Fruit fly (Drosophila melanogaster): Measurements from ENCODE around the gene Ref2.

Ref2 gene

DNA sequence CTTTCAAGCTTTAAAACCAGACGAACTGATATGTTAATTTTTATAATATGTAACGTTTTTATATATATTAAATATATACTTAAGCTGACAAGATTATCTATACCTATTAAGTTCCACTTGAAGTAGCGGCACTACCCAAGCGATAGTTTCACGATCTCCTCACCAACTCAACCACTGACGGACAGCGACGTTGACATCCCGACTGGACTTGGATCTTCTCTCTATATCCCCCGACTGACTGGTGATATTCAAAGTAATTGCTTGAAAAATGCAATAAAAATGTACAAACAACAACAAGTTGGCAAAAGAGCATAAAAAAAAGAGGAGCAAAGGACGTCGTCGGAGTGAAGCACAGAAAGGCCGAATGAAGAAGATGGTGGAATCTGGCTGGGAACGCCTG lies at the start of gene Ref2:
Ref2 (minus strand) TSS at position 101 of the 400 bp plus-strand sequence.
- TF ChIP-seq CG12768 (GFP tag; optimal IDR thresholded peaks at IDR 0.05) (no peak), CG7101 (tag; optimal IDR thresholded peaks at IDR 0.05) (no peak), Crg-1 (GFP tag; optimal IDR thresholded peaks at IDR 0.05) (no peak), toe (GFP tag; optimal IDR thresholded peaks at IDR 0.05) (no peak), tj (GFP tag; optimal IDR thresholded peaks at IDR 0.05) (no peak), CG1620 (GFP tag; optimal IDR thresholded peaks at IDR 0.05) (no peak), pad (GFP tag; optimal IDR thresholded peaks at IDR 0.05) (no peak), bab1 (GFP tag; optimal IDR thresholded peaks at IDR 0.05) (no peak), CG5204 (GFP tag; optimal IDR thresholded peaks at IDR 0.05) (no peak), CG7045 (GFP tag; optimal IDR thresholded peaks at IDR 0.05) (no peak), cic (GFP tag; optimal IDR thresholded peaks at IDR 0.05) (no peak), Hr96 (GFP tag; optimal IDR thresholded peaks at IDR 0.05) (no peak), CG14711 (tag; optimal IDR thresholded peaks at IDR 0.05) (no peak), ovo (GFP tag; optimal IDR thresholded peaks at IDR 0.05) (no peak), Mnt (GFP tag; optimal IDR thresholded peaks at IDR 0.05) (no peak), Clk (GFP tag; optimal IDR thresholded peaks at IDR 0.05) (no peak), cnc (optimal IDR thresholded peaks at IDR 0.05) (no peak), CG11617 (GFP tag; optimal IDR thresholded peaks at IDR 0.05) (no peak)

- TF ChIP-seq toe (GFP tag; optimal IDR thresholded peaks at IDR 0.05) (no peak), CG7045 (GFP tag; optimal IDR thresholded peaks at IDR 0.05) (no peak), CG12768 (GFP tag; optimal IDR thresholded peaks at IDR 0.05) (no peak), CG11617 (GFP tag; optimal IDR thresholded peaks at IDR 0.05) (no peak), Clk (GFP tag; optimal IDR thresholded peaks at IDR 0.05) (no peak), tj (GFP tag; optimal IDR thresholded peaks at IDR 0.05) (no peak), ovo (GFP tag; optimal IDR thresholded peaks at IDR 0.05) (no peak), Hr96 (GFP tag; optimal IDR thresholded peaks at IDR 0.05) (no peak), kay (GFP tag; ENCODE audit: borderline replicate concordance) (no peak), CG33017 (tag; optimal IDR thresholded peaks at IDR 0.05) (no peak), CG5204 (GFP tag; optimal IDR thresholded peaks at IDR 0.05) (no peak), Crg-1 (GFP tag; optimal IDR thresholded peaks at IDR 0.05) (no peak), CG7101 (tag; optimal IDR thresholded peaks at IDR 0.05) (no peak), bab1 (GFP tag; optimal IDR thresholded peaks at IDR 0.05) (no peak), Mnt (GFP tag; optimal IDR thresholded peaks at IDR 0.05) (no peak), CG1620 (GFP tag; optimal IDR thresholded peaks at IDR 0.05) (no peak), cic (GFP tag; optimal IDR thresholded peaks at IDR 0.05) (no peak), CG14711 (tag; optimal IDR thresholded peaks at IDR 0.05) (no peak)
These were observed 48.8 kb upstream of the Ref2 start, which contains the start of the genes IFT43 and PICK1 for dm6 chr2L:12694823-12695420. TSS of gene IFT43 (minus strand) at chr2L:12694988. TSS of gene PICK1 (plus strand) at chr2L:12695033.

DNA sequence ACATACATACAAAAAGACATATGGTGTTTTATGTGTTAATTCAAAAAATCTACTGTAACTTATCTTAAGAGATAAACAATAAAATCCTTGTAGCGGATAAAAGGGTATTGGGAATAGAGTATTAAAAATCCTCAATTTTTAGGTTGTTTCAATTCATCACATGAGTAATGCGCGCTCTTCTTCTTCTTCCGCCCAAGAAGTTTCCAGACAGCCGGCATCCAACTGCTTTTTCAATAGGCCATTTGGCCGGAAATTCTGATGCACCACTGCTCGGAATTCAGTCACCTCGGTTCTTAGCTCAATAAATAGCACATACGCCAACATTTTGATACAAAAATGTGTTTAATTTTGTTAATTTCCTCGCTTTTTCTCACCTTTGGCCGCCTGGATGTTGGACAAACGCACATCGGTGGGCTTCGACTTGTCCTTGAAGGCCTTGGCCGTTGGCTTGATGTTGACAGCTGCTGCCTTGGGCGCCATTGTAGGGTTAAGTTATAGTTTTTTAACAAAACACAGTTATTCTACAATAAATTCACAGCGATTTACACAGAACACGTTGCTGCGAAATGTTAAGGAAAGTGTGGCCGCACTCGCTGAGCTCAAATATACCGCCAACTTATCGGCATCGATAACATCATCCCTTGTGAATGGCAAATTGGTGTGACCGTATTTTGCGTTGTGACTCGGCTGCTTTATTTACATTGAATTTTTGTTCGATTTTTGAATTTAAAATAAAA lies 46.4 kb upstream of the Ref2 start, which contains the start of the genes CCT4 and CG6153:
CCT4 (minus strand) TSS at position 592 of the 737 bp plus-strand sequence.
CG6153 (plus strand) TSS at position 651 of the 737 bp plus-strand sequence.
- TF ChIP-seq ovo (GFP tag; optimal IDR thresholded peaks at IDR 0.05): no peak
- peak; percentile 75 for TF ChIP-seq Mnt (GFP tag; optimal IDR thresholded peaks at IDR 0.05)
- peak in 1 of 2 experiments; percentile 58 for TF ChIP-seq cnc (optimal IDR thresholded peaks at IDR 0.05)

DNA sequence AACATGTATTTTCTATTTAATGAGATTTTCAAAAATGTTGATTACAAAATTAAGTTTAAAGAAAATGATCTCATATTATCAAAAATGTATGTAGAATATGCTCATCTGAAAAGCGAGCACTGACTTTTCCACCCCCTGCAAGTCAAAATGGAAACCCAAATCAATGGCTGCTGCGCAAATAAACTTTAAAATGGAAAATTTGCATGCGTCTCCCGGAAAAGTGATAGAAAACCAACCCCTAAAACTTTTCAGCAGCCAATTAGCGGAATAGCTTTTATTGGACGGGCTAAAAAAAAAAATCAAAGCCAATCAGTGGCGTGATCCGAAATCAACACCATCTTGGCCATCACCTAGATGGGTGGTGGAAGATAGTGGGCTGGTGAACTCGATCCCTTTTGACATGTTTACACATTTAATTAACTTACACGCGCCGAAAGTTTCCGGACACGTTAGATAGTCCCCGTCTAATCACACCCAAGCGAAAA lies 43.2 kb upstream of the Ref2 start:
- TF ChIP-seq cnc (optimal IDR thresholded peaks at IDR 0.05) (no peak), CG1620 (GFP tag; optimal IDR thresholded peaks at IDR 0.05) (no peak), CG12768 (GFP tag; optimal IDR thresholded peaks at IDR 0.05) (no peak), Mnt (GFP tag; optimal IDR thresholded peaks at IDR 0.05) (no peak), bab1 (GFP tag; optimal IDR thresholded peaks at IDR 0.05) (no peak)

DNA sequence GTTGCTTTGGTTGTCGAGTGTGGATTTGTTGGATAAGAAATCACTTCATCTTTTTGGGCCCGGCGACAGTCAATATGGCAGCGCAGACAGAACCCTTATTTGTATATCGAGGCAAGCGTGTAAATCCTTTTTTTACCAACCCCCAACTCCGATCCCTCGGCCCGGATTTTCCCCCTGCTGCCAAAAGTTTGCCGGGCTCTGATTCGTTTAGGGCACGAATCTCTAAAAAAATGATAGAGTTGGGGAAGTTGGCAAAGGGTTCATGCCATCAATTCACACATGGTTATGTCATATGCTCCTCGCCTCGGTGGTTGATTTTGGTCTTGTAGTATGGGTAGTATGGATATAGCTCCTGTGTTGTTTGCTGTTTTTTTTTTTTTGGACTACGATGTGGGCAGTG lies 40.7 kb upstream of the Ref2 start:
- no peak for TF ChIP-seq cnc (optimal IDR thresholded peaks at IDR 0.05)
- no peak for TF ChIP-seq kay (GFP tag; ENCODE audit: borderline replicate concordance)
- TF ChIP-seq toe (GFP tag; optimal IDR thresholded peaks at IDR 0.05): no peak
- TF ChIP-seq Crg-1 (GFP tag; optimal IDR thresholded peaks at IDR 0.05): no peak
- no peak for TF ChIP-seq Clk (GFP tag; optimal IDR thresholded peaks at IDR 0.05)
- no peak for TF ChIP-seq CG11617 (GFP tag; optimal IDR thresholded peaks at IDR 0.05)
- no peak for TF ChIP-seq bab1 (GFP tag; optimal IDR thresholded peaks at IDR 0.05)
- TF ChIP-seq CG12768 (GFP tag; optimal IDR thresholded peaks at IDR 0.05): no peak
- TF ChIP-seq Hr96 (GFP tag; optimal IDR thresholded peaks at IDR 0.05): no peak
- no peak for TF ChIP-seq CG7045 (GFP tag; optimal IDR thresholded peaks at IDR 0.05)
- TF ChIP-seq cic (GFP tag; optimal IDR thresholded peaks at IDR 0.05): no peak

DNA sequence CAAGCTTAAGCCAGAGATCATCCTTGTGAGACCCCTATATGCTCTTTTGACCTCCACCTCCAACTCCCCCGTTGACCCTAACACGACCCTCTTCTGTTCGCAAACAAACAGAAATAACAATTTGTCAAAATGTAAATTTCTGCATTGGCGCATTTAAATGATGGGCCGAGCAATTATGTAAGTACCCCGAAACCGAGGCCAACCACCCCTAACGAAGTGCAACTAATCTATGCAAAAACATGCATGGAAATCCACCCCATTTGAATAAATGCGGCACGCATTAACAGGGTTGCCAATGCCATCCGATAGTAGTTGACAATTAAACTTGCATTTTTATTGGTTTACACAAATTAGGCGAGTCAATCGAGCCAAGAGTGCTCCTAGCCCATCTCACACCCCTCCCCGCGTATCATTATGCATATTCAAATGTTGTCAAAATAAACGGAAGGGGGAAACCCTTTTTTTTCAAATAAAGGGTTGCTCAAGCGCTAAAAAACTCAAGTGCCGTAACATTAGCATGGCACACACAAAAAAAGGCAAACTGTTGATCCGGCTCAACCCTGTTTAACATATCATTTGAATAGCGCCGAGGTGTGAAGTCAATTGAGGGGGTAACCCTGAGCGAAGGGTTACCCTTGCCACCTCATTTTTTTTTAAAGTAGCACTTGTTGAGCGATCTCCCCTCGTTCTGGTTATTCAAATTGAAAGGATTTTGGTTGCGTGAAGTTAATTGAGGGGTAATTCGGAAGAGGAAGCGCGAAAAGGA lies 35.6 kb upstream of the Ref2 start:
- no peak for TF ChIP-seq CG12768 (GFP tag; optimal IDR thresholded peaks at IDR 0.05)
- no peak for TF ChIP-seq ovo (GFP tag; optimal IDR thresholded peaks at IDR 0.05)

Data from whole organism, adult.